Fruit fly (Drosophila melanogaster) whole organism: ENCODE measurements around the gene CG15386.

Experiments used
- CG8478 ChIP-seq: fragments of >200 bp; optimal IDR thresholded peaks from 2 replicates; lab custom pipeline; 2018; ENCODE audit warnings: inconsistent platforms
- Dll ChIP-seq: fragments of >200 bp; optimal IDR thresholded peaks from 2 replicates; lab custom pipeline; 2017
- EcR ChIP-seq, 2 experiments: fragments of >200 bp; optimal IDR thresholded peaks; 2 replicates each; lab custom pipeline; 2017; ENCODE audit warnings: missing biosample characterization in 2 of 2, missing genetic modification characterization in 2 of 2, missing genetic modification reagents in 2 of 2
- pan ChIP-seq: fragments of >200 bp; optimal IDR thresholded peaks from 2 replicates; lab custom pipeline; 2017
- psq ChIP-seq: fragments of >200 bp; optimal IDR thresholded peaks from 2 replicates; lab custom pipeline; 2017
- usp ChIP-seq: fragments of >200 bp; optimal IDR thresholded peaks from 2 replicates; lab custom pipeline; 2017; ENCODE audit warnings: missing biosample characterization, missing genetic modification characterization, mixed read lengths

Gene CG15386

dm6 chr2L:2214004-2214403 lies 3.0 kb downstream of the CG15386 start, which contains the start of the genes Uch and CG34174:
Uch (minus strand) TSS chr2L:2214211.
CG34174 (plus strand) TSS chr2L:2214266.
- no peak for TF ChIP-seq EcR (GFP tag; optimal IDR thresholded peaks at IDR 0.05; lab: Kevin White, UChicago)
- no peak for TF ChIP-seq psq (lab: Kevin White, UChicago)
- TF ChIP-seq CG8478, result no peak
- TF ChIP-seq pan (lab: Kevin White, UChicago), result no peak
- no peak for TF ChIP-seq usp (GFP tag; lab: Kevin White, UChicago)
- no peak for TF ChIP-seq Dll (lab: Kevin White, UChicago)

- TF ChIP-seq psq (lab: Kevin White, UChicago) (no peak), EcR (GFP tag; optimal IDR thresholded peaks at IDR 0.05; lab: Kevin White, UChicago) (no peak), Dll (lab: Kevin White, UChicago) (no peak), CG8478 (no peak)
Observed at dm6 chr2L:2212478-2212877, 4.6 kb downstream of the CG15386 start, which contains the start of gene CG15385. CG15385 (minus strand) TSS chr2L:2212571.

dm6 chr2L:2209002-2209401 lies 8.0 kb downstream of the CG15386 start, which contains the start of gene CG33124:
CG33124 (minus strand) TSS chr2L:2209102.
- TF ChIP-seq CG8478 (no peak), Dll (lab: Kevin White, UChicago) (no peak), usp (GFP tag; lab: Kevin White, UChicago) (no peak), pan (lab: Kevin White, UChicago) (no peak), psq (lab: Kevin White, UChicago) (no peak), EcR (GFP tag; optimal IDR thresholded peaks at IDR 0.05; lab: Kevin White, UChicago) (no peak)

dm6 chr2L:2206066-2206465 lies 11.0 kb downstream of the CG15386 start, which contains the start of gene CG31668:
CG31668 (minus strand) TSS chr2L:2206166.
- TF ChIP-seq Dll (lab: Kevin White, UChicago), result no peak
- no peak for TF ChIP-seq CG8478
- no peak for TF ChIP-seq pan (lab: Kevin White, UChicago)
- no peak for TF ChIP-seq psq (lab: Kevin White, UChicago)
- no peak for TF ChIP-seq usp (GFP tag; lab: Kevin White, UChicago)
- TF ChIP-seq EcR (GFP tag; optimal IDR thresholded peaks at IDR 0.05; lab: Kevin White, UChicago), result no peak

DNA sequence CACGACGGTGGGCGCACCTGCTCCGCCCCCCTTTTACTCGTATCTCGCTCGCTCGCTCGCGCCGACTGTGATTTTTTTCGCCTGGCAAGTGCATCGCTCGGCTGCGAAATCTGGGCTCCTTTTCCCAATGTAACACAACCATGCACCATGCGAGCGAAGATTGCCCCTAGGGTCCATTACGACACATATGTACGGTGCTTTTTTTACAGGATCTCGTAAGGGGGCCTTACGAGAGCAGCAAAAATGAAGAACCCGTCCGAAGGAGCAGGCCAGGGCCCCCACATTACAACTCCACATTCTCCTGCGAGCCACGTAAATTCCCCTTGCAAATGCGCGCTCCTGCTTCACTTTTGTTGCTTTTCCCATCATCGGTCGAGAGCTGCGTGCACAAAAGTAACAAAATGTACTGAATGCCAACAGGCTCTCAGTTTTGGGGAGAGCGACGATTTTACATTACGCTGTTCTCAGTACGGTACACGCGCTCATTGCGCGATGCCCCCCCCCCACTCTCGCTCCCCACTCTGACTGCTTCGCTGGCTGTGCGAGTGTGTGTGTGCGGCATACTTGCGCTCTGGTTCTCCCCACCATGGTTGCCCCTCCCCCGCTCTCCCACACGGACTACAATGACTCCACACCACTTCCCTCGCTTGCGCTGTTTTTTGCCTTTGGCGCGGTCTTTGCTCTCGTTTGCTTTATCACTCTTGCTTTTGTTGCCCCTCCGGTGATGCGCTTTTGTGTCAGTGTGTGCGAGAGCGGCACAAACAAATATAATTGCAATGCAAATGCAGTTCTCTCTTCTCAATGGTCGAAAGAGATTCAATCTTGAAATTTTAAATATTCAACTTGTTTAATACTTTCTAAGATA lies 14.0 kb downstream of the CG15386 start:
- TF ChIP-seq CG8478, result no peak
- TF ChIP-seq EcR (GFP tag; optimal IDR thresholded peaks at IDR 0.05; lab: Kevin White, UChicago), result peak; percentile 98 to 99

DNA sequence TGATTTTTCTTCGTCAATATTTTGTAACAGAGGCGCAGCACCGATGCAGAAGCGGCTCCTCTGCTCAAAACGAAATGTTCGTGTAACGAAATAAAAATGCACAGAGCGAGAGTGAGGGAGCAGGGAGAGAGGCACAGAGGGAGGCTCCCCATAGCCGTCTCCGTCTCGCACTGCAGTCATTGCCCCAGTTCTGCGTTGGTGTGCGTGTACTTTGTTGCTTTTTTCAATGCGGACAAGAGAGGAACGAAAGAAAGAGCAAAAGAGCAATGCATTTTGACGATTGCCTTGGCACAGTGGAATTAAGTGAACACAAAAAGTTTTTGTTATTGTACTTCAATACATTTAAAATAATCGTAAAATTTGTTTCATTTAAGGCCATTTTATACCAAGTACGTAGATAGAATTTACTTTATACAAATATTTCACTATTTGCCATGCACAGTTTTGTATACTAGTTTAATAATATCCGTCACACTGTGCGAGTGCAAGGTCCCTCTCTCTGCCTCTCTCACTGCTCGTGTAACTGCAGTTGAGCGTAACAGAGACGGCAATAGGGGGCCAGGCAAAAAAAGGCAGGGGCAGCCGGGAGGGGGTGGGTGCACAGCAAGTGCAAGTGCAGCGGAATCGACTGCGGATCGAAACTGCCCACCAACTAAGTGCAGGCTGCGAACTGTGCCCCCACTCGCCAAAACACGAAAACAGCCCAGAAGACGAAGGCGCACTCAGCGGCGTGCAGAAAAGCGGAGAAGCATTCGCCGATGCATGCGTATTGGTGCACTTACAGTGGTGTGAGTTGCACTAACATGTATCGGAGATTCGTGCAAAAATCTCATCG lies 14.8 kb downstream of the CG15386 start:
- TF ChIP-seq Dll (lab: Kevin White, UChicago), result peak; percentile 29
- peak; percentile 98 for TF ChIP-seq EcR (GFP tag; optimal IDR thresholded peaks at IDR 0.05; lab: Kevin White, UChicago)
- TF ChIP-seq psq (lab: Kevin White, UChicago), result no peak

DNA sequence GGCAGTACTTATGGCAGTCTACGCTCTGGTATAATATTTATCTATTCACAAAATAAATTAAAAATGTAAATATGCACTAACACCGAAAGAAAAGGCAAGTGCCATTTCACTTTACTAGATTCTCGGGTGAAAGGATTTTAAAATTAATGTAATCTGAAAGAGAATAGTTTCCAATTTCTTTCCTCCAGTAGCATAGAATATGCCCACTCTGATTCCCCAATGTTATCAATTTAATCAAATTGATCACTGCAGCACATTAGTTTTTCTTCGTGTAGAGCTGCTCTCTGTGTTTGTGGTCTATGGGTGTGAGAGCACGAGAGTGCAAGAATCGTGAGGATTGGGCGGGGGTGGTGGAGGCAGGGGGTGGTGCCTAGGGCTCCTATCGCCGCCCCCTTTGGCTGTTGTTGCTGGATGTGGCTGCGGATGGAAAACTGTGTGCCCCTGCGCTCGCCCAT lies 15.9 kb downstream of the CG15386 start:
- TF ChIP-seq CG8478, result no peak
- peak in 1 of 2 experiments; percentile 82 for TF ChIP-seq EcR (GFP tag; optimal IDR thresholded peaks at IDR 0.05; lab: Kevin White, UChicago)
- TF ChIP-seq usp (GFP tag; lab: Kevin White, UChicago), result no peak
- no peak for TF ChIP-seq pan (lab: Kevin White, UChicago)
- TF ChIP-seq psq (lab: Kevin White, UChicago), result no peak
- no peak for TF ChIP-seq Dll (lab: Kevin White, UChicago)

DNA sequence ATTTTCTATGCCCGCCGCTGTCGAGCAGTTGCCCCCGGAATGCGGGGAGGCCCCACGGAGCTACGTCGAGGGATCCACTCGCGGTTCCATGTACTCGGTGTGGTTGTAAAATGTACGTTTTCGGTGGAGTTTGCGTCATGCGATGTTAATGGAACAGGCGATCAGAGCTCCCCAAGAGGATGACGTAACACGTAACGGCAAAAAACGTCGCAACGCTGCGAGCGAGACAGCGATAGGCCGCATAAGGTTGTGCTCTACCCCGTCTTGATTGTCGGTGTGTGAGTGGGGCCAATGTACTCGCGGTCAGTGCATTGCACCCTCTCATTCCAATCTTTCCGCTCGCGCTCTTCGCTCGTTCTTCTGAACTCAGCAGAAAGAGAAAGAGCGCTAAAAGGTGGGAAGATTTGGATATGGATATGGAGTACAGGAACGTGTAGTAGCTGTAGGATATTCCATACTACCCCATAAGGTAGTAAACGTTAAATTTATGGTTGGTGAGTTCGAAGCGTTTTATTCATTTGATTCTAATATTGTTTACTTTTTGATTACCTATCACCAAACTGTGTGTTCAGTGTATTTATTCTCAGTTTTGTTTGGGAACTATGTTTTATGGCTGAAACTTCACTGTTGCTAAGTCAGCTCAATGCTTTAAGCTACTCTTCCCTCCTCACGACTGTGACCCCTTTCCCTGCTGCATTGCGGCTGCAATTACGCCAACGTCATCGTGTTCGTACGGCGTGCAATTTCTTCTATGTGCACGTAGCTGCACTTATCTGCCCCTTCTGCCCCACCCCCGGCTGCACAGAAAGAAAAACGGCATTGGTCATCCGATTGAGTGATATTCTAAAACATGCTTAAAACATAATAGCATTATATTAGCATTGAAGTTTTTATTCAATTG lies 16.7 kb downstream of the CG15386 start:
- TF ChIP-seq EcR (GFP tag; optimal IDR thresholded peaks at IDR 0.05; lab: Kevin White, UChicago) (peak; percentile 100), CG8478 (no peak)

- TF ChIP-seq usp (GFP tag; lab: Kevin White, UChicago), result no peak
- TF ChIP-seq EcR (GFP tag; optimal IDR thresholded peaks at IDR 0.05; lab: Kevin White, UChicago), result no peak
- TF ChIP-seq psq (lab: Kevin White, UChicago), result no peak
- no peak for TF ChIP-seq pan (lab: Kevin White, UChicago)
- no peak for TF ChIP-seq CG8478
- no peak for TF ChIP-seq Dll (lab: Kevin White, UChicago)
Observed at dm6 chr2L:2199433-2199796, 17.6 kb downstream of the CG15386 start.

- TF ChIP-seq EcR (GFP tag; optimal IDR thresholded peaks at IDR 0.05; lab: Kevin White, UChicago) (peak; percentile 65 to 90), CG8478 (peak; percentile 21), psq (lab: Kevin White, UChicago) (no peak)
Observed at dm6 chr2L:2198613-2199432, 18.2 kb downstream of the CG15386 start.
